Fruit fly (Drosophila melanogaster): ENCODE measurements around the gene CG46339.

CG46339 gene

DNA sequence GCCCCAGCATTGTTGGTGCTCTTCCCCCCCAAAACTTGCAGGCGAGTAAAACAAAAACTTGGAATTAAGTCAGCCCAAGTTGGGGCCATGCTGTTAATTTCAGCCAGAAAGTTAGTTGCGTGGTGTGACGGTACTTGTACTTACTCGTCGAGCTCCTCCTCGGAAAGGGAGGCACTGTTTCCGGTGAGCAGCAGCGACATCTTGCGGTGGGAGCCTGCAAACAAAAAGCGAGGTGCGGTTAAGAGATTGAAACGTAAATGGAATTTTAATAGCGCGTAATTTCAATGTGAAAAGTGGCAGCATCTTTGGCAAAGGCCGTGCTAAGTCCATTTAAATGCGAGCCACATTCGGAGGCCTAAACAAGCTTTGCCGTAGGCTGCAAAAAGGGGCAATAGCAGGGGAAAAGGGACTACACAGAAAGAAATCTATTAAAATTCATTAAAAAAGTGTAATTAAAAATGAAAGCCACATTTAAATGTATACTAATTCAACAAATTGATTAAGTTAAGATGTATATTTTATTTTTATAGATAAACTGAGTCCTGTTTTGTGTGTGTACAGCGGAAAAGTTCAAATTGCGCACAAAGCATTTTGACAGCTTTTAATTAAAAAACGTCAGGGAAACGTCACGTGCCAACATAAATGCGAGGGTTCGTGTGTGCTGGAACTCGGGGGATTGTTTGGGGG lies 41.0 kb downstream of the CG46339 start:
- no peak for TF ChIP-seq CG31224 (GFP tag; IDR thresholded peaks at IDR 0.05)
- TF ChIP-seq CG17829 (tag; optimal IDR thresholded peaks at IDR 0.05): no peak
- peak; percentile 88 for TF ChIP-seq CTCF (GFP tag; optimal IDR thresholded peaks at IDR 0.05)
- TF ChIP-seq CG8290 (GFP tag; optimal IDR thresholded peaks at IDR 0.05): no peak
- peak in 1 of 2 experiments; percentile 24 for TF ChIP-seq CG8290 (tag; optimal IDR thresholded peaks at IDR 0.05)
- TF ChIP-seq B-H1 (GFP tag; IDR thresholded peaks at IDR 0.05): no peak
- no peak for TF ChIP-seq Abd-B (GFP tag; optimal IDR thresholded peaks at IDR 0.05)
- no peak for TF ChIP-seq nom (GFP tag; optimal IDR thresholded peaks at IDR 0.05)
- peak; percentile 67 for TF ChIP-seq CG18476 (GFP tag; optimal IDR thresholded peaks at IDR 0.05)
- TF ChIP-seq CG9437 (GFP tag; optimal IDR thresholded peaks at IDR 0.05): peak; percentile 6
- TF ChIP-seq CG4854 (GFP tag; optimal IDR thresholded peaks at IDR 0.05): no peak
- no peak for TF ChIP-seq inv (GFP tag; IDR thresholded peaks at IDR 0.05; ENCODE audit: partially characterized antibody)
- 0 out of 3 replicates have a peak, but pooled peaks have one; percentile 18 for TF ChIP-seq CG17361 (GFP tag; IDR thresholded peaks at IDR 0.05)
- no peak for TF ChIP-seq CG16813 (GFP tag; IDR thresholded peaks at IDR 0.05; ENCODE audit: partially characterized antibody)
- no peak for TF ChIP-seq CG1529 (GFP tag; optimal IDR thresholded peaks at IDR 0.05)
- no peak for TF ChIP-seq CG11723 (GFP tag; optimal IDR thresholded peaks at IDR 0.05)
- no peak for TF ChIP-seq Sry-β (GFP tag; optimal IDR thresholded peaks at IDR 0.05)
- TF ChIP-seq HLH54F (GFP tag; optimal IDR thresholded peaks at IDR 0.05): no peak
- TF ChIP-seq lab (GFP tag; optimal IDR thresholded peaks at IDR 0.05): no peak
- peak; percentile 73 for TF ChIP-seq CG14965 (GFP tag; optimal IDR thresholded peaks at IDR 0.05; ENCODE audit: borderline replicate concordance)
- no peak for TF ChIP-seq peb (GFP tag; IDR thresholded peaks at IDR 0.05)
- TF ChIP-seq nmo (GFP tag; optimal IDR thresholded peaks at IDR 0.05): no peak
- TF ChIP-seq CG11504 (tag; optimal IDR thresholded peaks at IDR 0.05): peak; percentile 16
- no peak for TF ChIP-seq TFAM (GFP tag; optimal IDR thresholded peaks at IDR 0.05)
- TF ChIP-seq Dek (tag; optimal IDR thresholded peaks at IDR 0.05): no peak
- TF ChIP-seq Side (GFP tag; optimal IDR thresholded peaks at IDR 0.05): no peak
- no peak for TF ChIP-seq tx (GFP tag; optimal IDR thresholded peaks at IDR 0.05)
- TF ChIP-seq Optix (GFP tag; IDR thresholded peaks at IDR 0.05): no peak
- 0 out of 2 replicates have a peak, but pooled peaks have one; percentile 24 for TF ChIP-seq CG14441 (GFP tag; IDR thresholded peaks at IDR 0.05)
- no peak for TF ChIP-seq CG12942 (GFP tag; optimal IDR thresholded peaks at IDR 0.05)
- TF ChIP-seq CG2116 (GFP tag; optimal IDR thresholded peaks at IDR 0.05): no peak
- TF ChIP-seq CG8765 (GFP tag; IDR thresholded peaks at IDR 0.05): peak; percentile 10; the same call in 1 of the 2 replicates
- 0 out of 2 replicates have a peak, but pooled peaks have one; percentile 16 for TF ChIP-seq sisA (GFP tag; IDR thresholded peaks at IDR 0.05)
- no peak for TF ChIP-seq Sox100B (GFP tag; optimal IDR thresholded peaks at IDR 0.05)
- TF ChIP-seq CG11695 (GFP tag; IDR thresholded peaks at IDR 0.05): no peak
- peak; percentile 25 for TF ChIP-seq pb (GFP tag; optimal IDR thresholded peaks at IDR 0.05)
- TF ChIP-seq sqz (GFP tag; optimal IDR thresholded peaks at IDR 0.05): peak; percentile 12
- no peak for TF ChIP-seq zen2 (GFP tag; IDR thresholded peaks at IDR 0.05; ENCODE audit: partially characterized antibody)
- no peak for TF ChIP-seq ttk (GFP tag; IDR thresholded peaks at IDR 0.05)
- peak; percentile 78 for TF ChIP-seq Ets65A (GFP tag)
- TF ChIP-seq nerfin-2 (GFP tag; IDR thresholded peaks at IDR 0.05; ENCODE audit: partially characterized antibody): no peak
- peak; percentile 21; the same call in 1 of the 3 replicates for TF ChIP-seq row (GFP tag; IDR thresholded peaks at IDR 0.05)
- TF ChIP-seq dpn (GFP tag; optimal IDR thresholded peaks at IDR 0.05): no peak
- peak; percentile 25 for TF ChIP-seq CG9609 (GFP tag; optimal IDR thresholded peaks at IDR 0.05)
- TF ChIP-seq CG11456 (GFP tag; IDR thresholded peaks at IDR 0.05): 0 out of 3 replicates have a peak, but pooled peaks have one; percentile 45
- TF ChIP-seq vvl (GFP tag; IDR thresholded peaks at IDR 0.05): peak; percentile 29; the same call in 1 of the 2 replicates
- no peak for TF ChIP-seq CG43689 (GFP tag; IDR thresholded peaks at IDR 0.05)
- no peak for TF ChIP-seq Lpt (GFP tag; optimal IDR thresholded peaks at IDR 0.05)
- no peak for TF ChIP-seq toy (GFP tag; IDR thresholded peaks at IDR 0.05)
- peak; percentile 36 for TF ChIP-seq CG6765 (GFP tag; optimal IDR thresholded peaks at IDR 0.05)
- TF ChIP-seq CG1602 (GFP tag; optimal IDR thresholded peaks at IDR 0.05): no peak
